Fruit fly (Drosophila melanogaster) whole organism, pupa: Measurements from ENCODE around the gene CG12795.

ENCODE experiments used
- CG10348 ChIP-seq: fragments of 200-800 bp; sonication (Bioruptor generic); IDR thresholded peaks from 2 replicates; pipeline ENCODE4 v1.3.6; 2022; ENCODE audit warnings: missing biosample characterization, missing genetic modification characterization
- CG12605 ChIP-seq: fragments of 200-800 bp; sonication (Bioruptor generic); IDR thresholded peaks from 2 replicates; pipeline ENCODE4 v1.3.6; 2022; ENCODE audit warnings: missing biosample characterization, missing genetic modification characterization
- CG13204 ChIP-seq: fragments of 200-800 bp; sonication (Bioruptor generic); optimal IDR thresholded peaks from 2 replicates; lab custom pipeline; 2018; ENCODE audit warnings: missing biosample characterization, mild to moderate bottlenecking, missing genetic modification characterization, moderate library complexity
- CG14655 ChIP-seq: fragments of 200-800 bp; sonication (Bioruptor generic); optimal IDR thresholded peaks from 3 replicates; lab custom pipeline; 2017; ENCODE audit warnings: mild to moderate bottlenecking, missing biosample characterization, missing genetic modification reagents, missing genetic modification characterization
- CG15710 ChIP-seq: fragments of 200-800 bp; sonication (Bioruptor generic); optimal IDR thresholded peaks from 2 replicates; lab custom pipeline; 2018; ENCODE audit warnings: missing biosample characterization, mild to moderate bottlenecking, missing genetic modification characterization, moderate library complexity
- CG17806 ChIP-seq: fragments of 200-800 bp; sonication (Bioruptor generic); optimal IDR thresholded peaks from 2 replicates; lab custom pipeline; 2018; ENCODE audit warnings: missing biosample characterization, mild to moderate bottlenecking, missing genetic modification characterization, moderate library complexity
- CG32121 ChIP-seq: fragments of 200-800 bp; sonication (Bioruptor generic); IDR thresholded peaks from 2 replicates; pipeline ENCODE4 v1.3.6; 2022; ENCODE audit warnings: missing biosample characterization, missing genetic modification characterization
- CG34367 ChIP-seq: fragments of 200-800 bp; sonication (Bioruptor generic); optimal IDR thresholded peaks from 2 replicates; lab custom pipeline; 2018; ENCODE audit warnings: missing biosample characterization, mild to moderate bottlenecking, missing genetic modification characterization
- CG4496 ChIP-seq: fragments of 200-800 bp; sonication (Bioruptor generic); IDR thresholded peaks from 3 replicates; pipeline ENCODE4 v1.3.6; 2022; ENCODE audit warnings: missing biosample characterization, missing genetic modification characterization
- CG8159 ChIP-seq: fragments of 200-800 bp; sonication (Bioruptor generic); optimal IDR thresholded peaks from 3 replicates; lab custom pipeline; 2018; ENCODE audit warnings: missing biosample characterization, mild to moderate bottlenecking, missing genetic modification characterization, moderate library complexity
- CG8301 ChIP-seq: fragments of 200-800 bp; sonication (Bioruptor generic); optimal IDR thresholded peaks from 2 replicates; lab custom pipeline; 2018; ENCODE audit warnings: missing biosample characterization, mild to moderate bottlenecking, missing genetic modification characterization
- CG9948 ChIP-seq: fragments of 200-800 bp; sonication (Bioruptor generic); optimal IDR thresholded peaks from 2 replicates; lab custom pipeline; 2018; ENCODE audit warnings: missing biosample characterization, mild to moderate bottlenecking, missing genetic modification characterization, moderate library complexity
- D1 ChIP-seq: fragments of 200-800 bp; sonication (Bioruptor generic); optimal IDR thresholded peaks from 2 replicates; lab custom pipeline; 2018; ENCODE audit warnings: missing biosample characterization, mild to moderate bottlenecking, missing genetic modification characterization, moderate library complexity
- EcR ChIP-seq: fragments of 200-800 bp; sonication (Bioruptor generic); optimal IDR thresholded peaks from 3 replicates; lab custom pipeline; 2019; ENCODE audit warnings: missing biosample characterization, missing genetic modification characterization, mild to moderate bottlenecking, moderate library complexity, missing genetic modification reagents
- Ets98B ChIP-seq: fragments of 200-800 bp; sonication (Bioruptor generic); IDR thresholded peaks from 2 replicates; pipeline ENCODE4 v1.3.6; 2022; ENCODE audit warnings: missing biosample characterization, missing genetic modification characterization
- Pif1A ChIP-seq: fragments of 200-800 bp; sonication (Bioruptor generic); optimal IDR thresholded peaks from 3 replicates; lab custom pipeline; 2016; ENCODE audit warnings: missing biosample characterization, missing genetic modification characterization
- Pif1B ChIP-seq: fragments of 200-800 bp; sonication (Bioruptor generic); optimal IDR thresholded peaks from 3 replicates; lab custom pipeline; 2016; ENCODE audit warnings: missing biosample characterization, missing genetic modification characterization
- Snoo ChIP-seq: fragments of 200-800 bp; sonication (Bioruptor generic); optimal IDR thresholded peaks from 3 replicates; lab custom pipeline; 2017; ENCODE audit warnings: missing biosample characterization, mild to moderate bottlenecking, missing genetic modification characterization, inconsistent platforms
- fd96Ca ChIP-seq: fragments of 200-800 bp; sonication (Bioruptor generic); IDR thresholded peaks from 3 replicates; pipeline ENCODE4 v1.3.6; 2022; ENCODE audit warnings: missing biosample characterization, missing genetic modification characterization
- gl ChIP-seq: fragments of 200-800 bp; sonication (Bioruptor generic); optimal IDR thresholded peaks from 2 replicates; lab custom pipeline; 2018; ENCODE audit warnings: missing biosample characterization, mild to moderate bottlenecking, missing genetic modification characterization
- rn ChIP-seq: fragments of 200-800 bp; sonication (Bioruptor generic); IDR thresholded peaks from 2 replicates; pipeline ENCODE4 v1.3.6; 2022; ENCODE audit warnings: missing biosample characterization, missing genetic modification characterization

Gene CG12795

DNA sequence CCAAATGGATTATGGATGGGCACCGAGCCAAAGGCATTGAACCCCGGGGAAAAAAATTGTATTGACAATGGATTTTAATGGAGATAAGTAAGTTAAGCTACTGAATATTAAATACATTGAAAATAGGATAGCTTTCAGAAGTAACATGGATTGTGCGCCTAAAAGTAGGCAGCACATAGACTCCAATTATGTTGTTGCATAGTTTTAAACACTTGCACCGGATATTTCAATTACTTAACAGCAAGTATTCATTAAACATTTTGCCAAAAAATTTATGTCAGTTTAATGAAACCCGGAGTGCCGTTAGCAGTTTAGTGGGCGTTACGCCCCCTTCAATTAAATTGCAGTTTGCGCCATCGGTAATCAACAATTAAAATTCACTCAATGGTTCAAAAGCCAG is 14.2 kb upstream of the CG12795 start:
- TF ChIP-seq CG10348 (no peak), CG15710 (no peak), CG8159 (tag; lab: Kevin White, UChicago) (no peak), CG17806 (tag; lab: Kevin White, UChicago) (no peak), CG32121 (GFP tag; lab: Robert Waterston, UW) (no peak), fd96Ca (GFP tag; lab: Robert Waterston, UW) (no peak), CG4496 (GFP tag; lab: Robert Waterston, UW) (no peak), Ets98B (GFP tag; lab: Robert Waterston, UW) (no peak), CG14655 (no peak), Snoo (tag; lab: Kevin White, UChicago) (no peak), CG13204 (GFP tag; lab: Kevin White, UChicago) (no peak), CG34367 (no peak), D1 (tag; lab: Kevin White, UChicago) (no peak), EcR (GFP tag; lab: Kevin White, UChicago) (no peak), gl (tag; lab: Kevin White, UChicago) (no peak), rn (GFP tag; lab: Robert Waterston, UW) (no peak), CG12605 (no peak), CG8301 (tag; lab: Kevin White, UChicago) (no peak), Pif1A (GFP tag; lab: Kevin White, UChicago) (no peak), CG9948 (tag; lab: Kevin White, UChicago) (no peak)

DNA sequence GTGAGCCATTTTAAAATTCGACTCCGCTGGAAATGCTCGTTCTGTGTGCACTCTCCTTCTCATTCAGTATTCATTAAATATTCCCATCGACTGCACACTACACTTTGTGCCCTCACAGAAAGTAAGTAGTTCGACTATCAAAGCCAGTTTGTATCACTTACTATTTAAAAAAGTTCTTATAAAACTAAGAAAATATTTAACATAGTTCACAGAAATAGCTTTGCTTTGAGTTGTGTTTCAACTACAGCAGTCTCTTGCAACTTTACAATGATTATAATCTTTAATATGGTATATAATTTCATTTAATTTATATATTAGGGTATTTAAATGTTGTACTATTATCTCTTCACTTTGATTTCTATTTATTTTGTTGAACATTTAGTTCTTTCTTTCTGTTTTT is 12.8 kb upstream of the CG12795 start:
- TF ChIP-seq fd96Ca (GFP tag; lab: Robert Waterston, UW) (no peak), D1 (tag; lab: Kevin White, UChicago) (no peak), rn (GFP tag; lab: Robert Waterston, UW) (no peak), Ets98B (GFP tag; lab: Robert Waterston, UW) (no peak), CG14655 (peak; percentile 21), CG34367 (no peak)

DNA sequence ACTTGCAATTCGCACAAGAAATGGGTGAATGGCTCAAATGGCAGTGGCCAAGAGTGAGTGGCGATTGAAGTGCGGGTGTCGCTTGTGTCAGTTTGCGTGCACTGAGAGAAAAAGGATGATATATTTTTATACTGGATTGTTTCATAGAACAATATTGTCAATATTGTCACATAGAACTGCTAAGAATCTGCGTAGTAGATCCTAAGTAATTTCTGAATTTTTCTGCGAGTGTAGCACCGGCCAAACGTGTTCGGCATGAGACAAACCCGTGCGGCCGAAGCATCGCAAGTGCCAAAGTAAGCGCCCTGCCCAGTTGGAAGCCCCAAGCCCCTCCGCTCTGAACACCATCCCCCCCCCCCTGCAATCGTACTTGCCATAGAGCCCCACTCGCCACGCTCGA is 11.9 kb upstream of the CG12795 start:
- no peak for TF ChIP-seq D1 (tag; lab: Kevin White, UChicago)
- peak; percentile 82 for TF ChIP-seq CG12605
- peak; percentile 60 for TF ChIP-seq CG15710
- TF ChIP-seq CG8159 (tag; lab: Kevin White, UChicago) = peak; percentile 62
- TF ChIP-seq CG34367 = no peak
- TF ChIP-seq Pif1A (GFP tag; lab: Kevin White, UChicago) = no peak
- TF ChIP-seq CG8301 (tag; lab: Kevin White, UChicago) = peak; percentile 76
- TF ChIP-seq Pif1B = no peak
- no peak for TF ChIP-seq EcR (GFP tag; lab: Kevin White, UChicago)
- TF ChIP-seq Snoo (tag; lab: Kevin White, UChicago) = no peak
- peak; percentile 63 for TF ChIP-seq CG17806 (tag; lab: Kevin White, UChicago)
- TF ChIP-seq CG13204 (GFP tag; lab: Kevin White, UChicago) = peak; percentile 25
- TF ChIP-seq rn (GFP tag; lab: Robert Waterston, UW) = peak; percentile 83
- TF ChIP-seq CG14655 = peak; percentile 80
- TF ChIP-seq fd96Ca (GFP tag; lab: Robert Waterston, UW) = peak; percentile 93
- TF ChIP-seq gl (tag; lab: Kevin White, UChicago) = peak; percentile 60
- TF ChIP-seq CG4496 (GFP tag; lab: Robert Waterston, UW) = peak; percentile 90
- peak; percentile 52 for TF ChIP-seq CG9948 (tag; lab: Kevin White, UChicago)
- TF ChIP-seq Ets98B (GFP tag; lab: Robert Waterston, UW) = peak; percentile 92
- TF ChIP-seq CG10348 = peak; percentile 24; the same call in 1 of the 2 replicates
- peak; percentile 92 for TF ChIP-seq CG32121 (GFP tag; lab: Robert Waterston, UW)

DNA sequence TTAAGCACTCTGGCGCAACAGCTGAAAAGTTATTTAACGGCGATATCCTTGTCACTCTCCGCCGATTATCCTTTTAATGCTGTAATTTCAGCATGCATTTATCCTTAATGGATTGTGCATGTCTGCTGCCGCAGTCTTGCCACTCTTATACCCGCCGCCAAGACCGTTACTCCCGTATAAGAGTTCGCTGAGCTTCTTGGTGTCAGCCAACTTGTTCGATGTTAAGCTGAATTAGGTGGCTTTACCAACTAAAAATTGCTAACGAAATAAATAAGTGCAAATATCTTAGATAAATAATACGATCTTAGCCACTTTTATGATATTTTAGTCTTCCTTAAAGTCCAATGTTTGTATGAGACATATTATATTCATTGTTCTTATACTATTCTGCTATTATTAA is 11.1 kb upstream of the CG12795 start:
- TF ChIP-seq CG10348 = no peak
- no peak for TF ChIP-seq CG8159 (tag; lab: Kevin White, UChicago)
- TF ChIP-seq CG8301 (tag; lab: Kevin White, UChicago) = no peak
- TF ChIP-seq CG13204 (GFP tag; lab: Kevin White, UChicago) = no peak
- no peak for TF ChIP-seq Snoo (tag; lab: Kevin White, UChicago)
- TF ChIP-seq Pif1B = no peak

dm6 chr2L:3441673-3442072 is 10.6 kb upstream of the CG12795 start:
- peak; percentile 23 for TF ChIP-seq CG17806 (tag; lab: Kevin White, UChicago)
- no peak for TF ChIP-seq CG13204 (GFP tag; lab: Kevin White, UChicago)
- TF ChIP-seq EcR (GFP tag; lab: Kevin White, UChicago) = no peak
- no peak for TF ChIP-seq rn (GFP tag; lab: Robert Waterston, UW)
- TF ChIP-seq CG9948 (tag; lab: Kevin White, UChicago) = peak; percentile 8
- TF ChIP-seq D1 (tag; lab: Kevin White, UChicago) = no peak
- TF ChIP-seq fd96Ca (GFP tag; lab: Robert Waterston, UW) = no peak; the same call in 2 of the 3 replicates
- TF ChIP-seq Pif1A (GFP tag; lab: Kevin White, UChicago) = peak; percentile 8
- TF ChIP-seq Pif1B = no peak
- TF ChIP-seq Ets98B (GFP tag; lab: Robert Waterston, UW) = peak; percentile 56
- no peak for TF ChIP-seq gl (tag; lab: Kevin White, UChicago)
- TF ChIP-seq CG8301 (tag; lab: Kevin White, UChicago) = peak; percentile 59
- TF ChIP-seq CG32121 (GFP tag; lab: Robert Waterston, UW) = peak; percentile 63
- peak; percentile 63; the same call in 2 of the 3 replicates for TF ChIP-seq CG4496 (GFP tag; lab: Robert Waterston, UW)
- no peak for TF ChIP-seq CG10348
- no peak for TF ChIP-seq CG8159 (tag; lab: Kevin White, UChicago)
- no peak for TF ChIP-seq CG34367
- peak; percentile 58 for TF ChIP-seq CG14655
- TF ChIP-seq CG15710 = no peak
- peak; percentile 21; the same call in 1 of the 2 replicates for TF ChIP-seq CG12605
- TF ChIP-seq Snoo (tag; lab: Kevin White, UChicago) = no peak
- TF ChIP-seq, all 21 proteins: peak for 9

DNA sequence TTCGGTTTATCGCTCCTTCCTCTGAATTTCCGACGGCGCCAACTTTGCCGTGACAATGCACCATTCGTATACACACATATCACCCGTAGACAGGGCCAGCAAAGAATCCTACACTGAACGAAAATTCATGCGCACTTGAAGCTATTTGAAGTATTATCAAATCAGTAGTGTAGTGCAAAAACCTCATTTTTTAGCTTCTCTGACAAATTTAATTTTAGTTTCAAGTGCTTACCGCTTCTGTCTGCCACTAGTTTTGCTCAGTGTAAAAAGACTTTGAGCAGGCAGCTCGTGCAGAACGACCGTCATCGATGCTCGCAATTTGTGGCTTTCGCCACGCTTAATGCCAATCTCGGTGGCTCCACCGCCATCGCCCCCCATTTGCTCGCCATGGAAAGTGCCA is 7.5 kb upstream of the CG12795 start:
- TF ChIP-seq CG14655 = no peak
- peak; percentile 43 for TF ChIP-seq Snoo (tag; lab: Kevin White, UChicago)
- TF ChIP-seq CG9948 (tag; lab: Kevin White, UChicago) = peak; percentile 71
- peak; percentile 79 for TF ChIP-seq CG32121 (GFP tag; lab: Robert Waterston, UW)
- peak; percentile 80 for TF ChIP-seq CG12605
- TF ChIP-seq CG10348 = peak; percentile 27; the same call in 1 of the 2 replicates
- TF ChIP-seq gl (tag; lab: Kevin White, UChicago) = peak; percentile 45
- TF ChIP-seq Ets98B (GFP tag; lab: Robert Waterston, UW) = peak; percentile 88
- no peak for TF ChIP-seq CG13204 (GFP tag; lab: Kevin White, UChicago)
- peak; percentile 89 for TF ChIP-seq fd96Ca (GFP tag; lab: Robert Waterston, UW)
- TF ChIP-seq Pif1B = no peak
- peak; percentile 69 for TF ChIP-seq CG34367
- peak; percentile 88 for TF ChIP-seq CG4496 (GFP tag; lab: Robert Waterston, UW)
- peak; percentile 70 for TF ChIP-seq CG15710
- peak; percentile 73 for TF ChIP-seq rn (GFP tag; lab: Robert Waterston, UW)
- TF ChIP-seq Pif1A (GFP tag; lab: Kevin White, UChicago) = no peak
- peak; percentile 11 for TF ChIP-seq D1 (tag; lab: Kevin White, UChicago)
- TF ChIP-seq CG17806 (tag; lab: Kevin White, UChicago) = peak; percentile 73
- no peak for TF ChIP-seq EcR (GFP tag; lab: Kevin White, UChicago)
- TF ChIP-seq CG8159 (tag; lab: Kevin White, UChicago) = no peak
- TF ChIP-seq CG8301 (tag; lab: Kevin White, UChicago) = peak; percentile 84
